Worm (Caenorhabditis elegans) whole organism, L3 larva: Measurements from ENCODE around the gene fipr-6.

Source experiments
- ceh-82 ChIP-seq: fragments of 150-350 bp; optimal IDR thresholded peaks from 2 replicates; lab custom pipeline; 2014; ENCODE audit warnings: missing biosample characterization, missing genetic modification characterization
- elt-1 ChIP-seq: fragments of 150-350 bp; optimal IDR thresholded peaks from 2 replicates; lab custom pipeline; 2014; ENCODE audit warnings: missing biosample characterization, missing genetic modification characterization
- mdl-1 ChIP-seq: fragments of 150-350 bp; optimal IDR thresholded peaks from 2 replicates; lab custom pipeline; 2014; ENCODE audit warnings: missing biosample characterization, missing genetic modification characterization
- nhr-11 ChIP-seq: fragments of 150-350 bp; optimal IDR thresholded peaks from 2 replicates; lab custom pipeline; 2014; ENCODE audit warnings: missing biosample characterization, missing genetic modification characterization
- nhr-28 ChIP-seq: fragments of 150-350 bp; optimal IDR thresholded peaks from 2 replicates; lab custom pipeline; 2014; ENCODE audit warnings: missing biosample characterization, missing genetic modification characterization
- pha-4 ChIP-seq: fragments of 150-350 bp; optimal IDR thresholded peaks from 2 replicates; lab custom pipeline; 2014; ENCODE audit warnings: missing biosample characterization, missing genetic modification reagents, missing genetic modification characterization
- skn-1 ChIP-seq: fragments of 150-350 bp; optimal IDR thresholded peaks from 2 replicates; lab custom pipeline; 2014; ENCODE audit warnings: missing biosample characterization, missing genetic modification characterization

ce11 chrV:10201913-10202312 lies 29.1 kb upstream of the fipr-6 start, which contains the start of gene ZK856.7:
- TF ChIP-seq mdl-1 (tag; lab: Kevin White, UChicago) (no peak), nhr-11 (no peak), elt-1 (tag; lab: Kevin White, UChicago) (no peak), nhr-28 (tag; lab: Kevin White, UChicago) (no peak), pha-4 (tag; lab: Kevin White, UChicago) (no peak), ceh-82 (tag; lab: Kevin White, UChicago) (no peak), skn-1 (tag; lab: Kevin White, UChicago) (no peak)
